Fruit fly (Drosophila melanogaster): Measurements from ENCODE around the gene kairos.

kairos gene

dm6 chrX:18357756-18358182, 1.8 kb upstream of the kairos start:
- TF ChIP-seq Dif (GFP tag; optimal IDR thresholded peaks at IDR 0.05; ENCODE audit: partially characterized antibody) (no peak), brk (GFP tag; optimal IDR thresholded peaks at IDR 0.05) (no peak), Myc (optimal IDR thresholded peaks at IDR 0.05) (no peak), Hr83 (GFP tag; optimal IDR thresholded peaks at IDR 0.05; ENCODE audit: poor library complexity, severe bottlenecking) (no peak), psq (GFP tag; optimal IDR thresholded peaks at IDR 0.05) (peak; percentile 27)

dm6 chrX:18350609-18351008, 5.4 kb downstream of the kairos start:
- no peak for TF ChIP-seq CG9705 (GFP tag; optimal IDR thresholded peaks at IDR 0.05)
- TF ChIP-seq Dfd (GFP tag; optimal IDR thresholded peaks at IDR 0.05): peak; percentile 92

DNA sequence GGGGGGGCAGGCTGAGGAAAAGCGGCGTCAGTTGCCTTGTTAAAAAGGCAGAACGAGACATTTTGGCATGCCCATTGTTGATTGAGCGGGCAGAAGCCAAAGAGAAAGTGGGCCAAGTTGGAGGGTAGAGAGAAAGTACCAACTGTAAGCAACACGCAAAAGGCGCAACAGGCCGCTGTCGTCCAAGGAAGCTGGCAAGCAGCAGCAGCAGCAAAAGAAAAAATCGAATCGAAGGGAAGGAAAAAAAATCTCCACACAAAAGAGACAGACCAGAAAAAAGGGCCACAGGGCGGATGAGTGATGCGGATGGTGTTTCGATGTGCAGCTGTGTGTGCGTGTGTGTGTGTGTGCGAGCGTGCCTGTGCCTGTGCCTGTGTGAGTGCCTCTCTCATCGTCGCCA, 8.3 kb downstream of the kairos start:
- TF ChIP-seq Hr78 (GFP tag; optimal IDR thresholded peaks at IDR 0.05): no peak
- TF ChIP-seq CG9705 (GFP tag; optimal IDR thresholded peaks at IDR 0.05): no peak
- no peak for TF ChIP-seq Vsx2 (GFP tag; optimal IDR thresholded peaks at IDR 0.05; ENCODE audit: partially characterized antibody)
- TF ChIP-seq h (GFP tag; optimal IDR thresholded peaks at IDR 0.05): no peak
- no peak for TF ChIP-seq sage (GFP tag; optimal IDR thresholded peaks at IDR 0.05)
- no peak for TF ChIP-seq HLH106 (tag; optimal IDR thresholded peaks at IDR 0.05)
- TF ChIP-seq woc (GFP tag; optimal IDR thresholded peaks at IDR 0.05): no peak
- TF ChIP-seq br (GFP tag; optimal IDR thresholded peaks at IDR 0.05): no peak
- TF ChIP-seq dl (GFP tag; optimal IDR thresholded peaks at IDR 0.05; ENCODE audit: insufficient read depth in 1 of 2, partially characterized antibody in 2 of 2): no peak
- no peak for TF ChIP-seq Hnf4 (GFP tag; optimal IDR thresholded peaks at IDR 0.05)
- no peak for TF ChIP-seq Dfd (GFP tag; optimal IDR thresholded peaks at IDR 0.05)
- no peak for TF ChIP-seq foxo (GFP tag; optimal IDR thresholded peaks at IDR 0.05)
- no peak for TF ChIP-seq lola (GFP tag; optimal IDR thresholded peaks at IDR 0.05)
- no peak for TF ChIP-seq CG32264 (GFP tag; optimal IDR thresholded peaks at IDR 0.05)
- no peak for TF ChIP-seq sv (GFP tag; optimal IDR thresholded peaks at IDR 0.05)
- TF ChIP-seq tai (GFP tag; optimal IDR thresholded peaks at IDR 0.05): no peak

DNA sequence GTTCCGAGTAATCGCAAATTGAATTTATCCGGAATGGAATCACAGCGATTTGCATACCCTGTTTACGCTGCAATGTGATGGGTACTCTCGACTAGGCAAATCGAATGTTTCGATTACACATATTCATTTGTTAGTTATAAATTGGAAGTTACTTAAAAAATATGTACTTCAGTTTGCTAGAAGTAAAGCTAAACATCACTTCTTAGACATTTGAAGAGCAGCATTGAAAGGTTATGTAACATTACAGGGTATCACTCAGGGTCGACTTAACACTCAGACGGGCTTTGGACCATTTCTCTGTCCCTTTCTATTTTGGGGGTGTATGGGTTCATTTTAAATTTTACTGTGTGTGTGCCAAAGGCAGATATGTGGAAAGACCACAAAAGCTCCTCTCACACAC, 15.0 kb downstream of the kairos start:
- TF ChIP-seq pan (optimal IDR thresholded peaks at IDR 0.05) (no peak), Mio (GFP tag; optimal IDR thresholded peaks at IDR 0.05) (no peak), Vsx2 (GFP tag; optimal IDR thresholded peaks at IDR 0.05; ENCODE audit: partially characterized antibody) (no peak), GATAd (GFP tag; optimal IDR thresholded peaks at IDR 0.05) (no peak), fru (GFP tag; optimal IDR thresholded peaks at IDR 0.05) (no peak), jim (GFP tag; optimal IDR thresholded peaks at IDR 0.05) (no peak), Dif (GFP tag; optimal IDR thresholded peaks at IDR 0.05; ENCODE audit: partially characterized antibody) (no peak), rgr (GFP tag; optimal IDR thresholded peaks at IDR 0.05) (no peak), Myc (optimal IDR thresholded peaks at IDR 0.05) (no peak), lola (GFP tag; optimal IDR thresholded peaks at IDR 0.05) (no peak), Abd-B (GFP tag; optimal IDR thresholded peaks at IDR 0.05) (no peak), dl (GFP tag; optimal IDR thresholded peaks at IDR 0.05; ENCODE audit: insufficient read depth in 1 of 2, partially characterized antibody in 2 of 2) (no peak), dsf (GFP tag; optimal IDR thresholded peaks at IDR 0.05; ENCODE audit: borderline replicate concordance) (no peak), sage (GFP tag; optimal IDR thresholded peaks at IDR 0.05) (no peak), foxo (GFP tag; optimal IDR thresholded peaks at IDR 0.05) (no peak)

DNA sequence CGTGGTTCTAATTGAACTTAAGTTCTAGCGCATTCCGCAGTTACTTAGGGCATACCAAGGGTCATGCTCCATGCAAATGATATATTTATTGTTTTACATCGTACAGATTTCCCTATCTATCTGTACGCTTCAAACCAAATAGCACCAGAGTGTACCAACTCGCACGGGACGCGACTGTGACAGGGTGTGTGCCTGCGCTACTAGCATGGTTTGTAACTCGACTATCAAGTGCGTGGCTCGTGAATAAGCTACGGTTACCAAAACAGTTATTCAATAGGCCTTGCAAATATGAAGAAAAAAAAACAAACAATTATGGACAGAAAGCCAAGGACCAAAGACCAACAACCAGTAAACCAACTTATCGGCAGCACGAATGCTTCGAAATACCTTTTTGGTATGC, 34.6 kb downstream of the kairos start:
- no peak for TF ChIP-seq CrebA (GFP tag; optimal IDR thresholded peaks at IDR 0.05; ENCODE audit: borderline replicate concordance)
- no peak for TF ChIP-seq sv (GFP tag; optimal IDR thresholded peaks at IDR 0.05)
- TF ChIP-seq tai (GFP tag; optimal IDR thresholded peaks at IDR 0.05): no peak
- no peak for TF ChIP-seq Hr78 (GFP tag; optimal IDR thresholded peaks at IDR 0.05)
- TF ChIP-seq psq (GFP tag; optimal IDR thresholded peaks at IDR 0.05): no peak
- TF ChIP-seq Rel (GFP tag; optimal IDR thresholded peaks at IDR 0.05): no peak
- TF ChIP-seq Rel (tag; optimal IDR thresholded peaks at IDR 0.05): no peak
- no peak for TF ChIP-seq ey (GFP tag; optimal IDR thresholded peaks at IDR 0.05)
- TF ChIP-seq N (GFP tag; optimal IDR thresholded peaks at IDR 0.05): no peak
- no peak for TF ChIP-seq fru (GFP tag; optimal IDR thresholded peaks at IDR 0.05)
- TF ChIP-seq Myc (optimal IDR thresholded peaks at IDR 0.05): no peak
- TF ChIP-seq dmrt93B (GFP tag; optimal IDR thresholded peaks at IDR 0.05): no peak
- TF ChIP-seq Mio (GFP tag; optimal IDR thresholded peaks at IDR 0.05): no peak
- no peak for TF ChIP-seq Dfd (GFP tag; optimal IDR thresholded peaks at IDR 0.05)
- TF ChIP-seq Hnf4 (GFP tag; optimal IDR thresholded peaks at IDR 0.05): no peak
- no peak for TF ChIP-seq Vsx2 (GFP tag; optimal IDR thresholded peaks at IDR 0.05; ENCODE audit: partially characterized antibody)
- TF ChIP-seq Sp1 (GFP tag; optimal IDR thresholded peaks at IDR 0.05): no peak
- TF ChIP-seq GATAd (GFP tag; optimal IDR thresholded peaks at IDR 0.05): no peak

Data from whole organism, wandering third instar larva.